Fruit fly (Drosophila melanogaster) Kc167 (cell line): Measurements from ENCODE around the gene w-cup.

Experiments
- Sin3A ChIP-seq: fragments of >200 bp; optimal IDR thresholded peaks from 2 replicates; lab custom pipeline; 2018; ENCODE audit warnings: missing external identifiers
- insv ChIP-seq: fragments of >200 bp; optimal IDR thresholded peaks from 3 replicates; lab custom pipeline; 2018; ENCODE audit warnings: missing external identifiers
- psq ChIP-seq: fragments of >200 bp; optimal IDR thresholded peaks from 2 replicates; lab custom pipeline; 2017; ENCODE audit warnings: missing external identifiers
- ttk ChIP-seq: sonication (Bioruptor generic); optimal IDR thresholded peaks from 2 replicates; lab custom pipeline; 2017; ENCODE audit warnings: missing external identifiers

dm6 chr2L:10603604-10604003 is 26.0 kb upstream of the w-cup start:
- TF ChIP-seq insv (lab: Kevin White, UChicago) (no peak), psq (lab: Kevin White, UChicago) (no peak), ttk (lab: Kevin White, UChicago) (no peak), Sin3A (lab: Kevin White, UChicago) (no peak)
